Worm (Caenorhabditis elegans): Measurements from ENCODE around the gene ZK666.2.

ce11 chrII:10437840-10438239 lies 33.9 kb downstream of the ZK666.2 start:
- TF ChIP-seq snpc-4 (tag; optimal IDR thresholded peaks at IDR 0.05) (no peak), unc-62 (GFP tag; optimal IDR thresholded peaks at IDR 0.05) (no peak), ceh-16 (tag; optimal IDR thresholded peaks at IDR 0.05) (no peak), fos-1 (tag; optimal IDR thresholded peaks at IDR 0.05) (no peak), elt-1 (tag; optimal IDR thresholded peaks at IDR 0.05) (no peak), aly-2 (tag; optimal IDR thresholded peaks at IDR 0.05) (no peak), unc-39 (tag; optimal IDR thresholded peaks at IDR 0.05) (no peak), mdl-1 (tag; optimal IDR thresholded peaks at IDR 0.05) (no peak), C34F6.9 (tag; optimal IDR thresholded peaks at IDR 0.05) (no peak), blmp-1 (tag; optimal IDR thresholded peaks at IDR 0.05; ENCODE audit: insufficient read depth) (no peak), lin-13 (GFP tag; optimal IDR thresholded peaks at IDR 0.05) (no peak), nhr-12 (tag; optimal IDR thresholded peaks at IDR 0.05) (no peak)
